Fruit fly (Drosophila melanogaster) whole organism, embryonic: ENCODE results near the gene CG43137.
A peak's percentile ranks its signal among the peaks of the same experiment; 100 is the strongest.

Source experiments
- Bdp1 ChIP-seq: fragments of 200-800 bp; sonication (Bioruptor generic); optimal IDR thresholded peaks from 3 replicates; lab custom pipeline; 2016; ENCODE audit warnings: missing biosample characterization, missing genetic modification characterization
- CG10147 ChIP-seq: fragments of 200-800 bp; sonication (Bioruptor generic); optimal IDR thresholded peaks from 2 replicates; lab custom pipeline; 2019; ENCODE audit warnings: missing biosample characterization, mild to moderate bottlenecking, missing genetic modification characterization, moderate library complexity
- CG10267 ChIP-seq: fragments of 200-800 bp; sonication (Bioruptor generic); optimal IDR thresholded peaks from 2 replicates; lab custom pipeline; 2018; ENCODE audit warnings: missing biosample characterization, mild to moderate bottlenecking, missing genetic modification characterization, moderate library complexity
- CG10321 ChIP-seq: fragments of 200-800 bp; sonication (Bioruptor generic); IDR thresholded peaks from 2 replicates; pipeline ENCODE4 v1.3.6; 2022; ENCODE audit warnings: missing biosample characterization, missing genetic modification characterization
- CG11456 ChIP-seq: fragments of 200-800 bp; sonication (Bioruptor generic); IDR thresholded peaks from 3 replicates; pipeline ENCODE4 v1.3.6; 2022; ENCODE audit warnings: missing biosample characterization, missing genetic modification characterization
- CG12155 ChIP-seq: fragments of 200-800 bp; sonication (Bioruptor generic); optimal IDR thresholded peaks from 3 replicates; lab custom pipeline; 2016; ENCODE audit warnings: missing biosample characterization, missing genetic modification characterization
- CG12236 ChIP-seq: fragments of 200-800 bp; sonication (Bioruptor generic); optimal IDR thresholded peaks from 2 replicates; lab custom pipeline; 2016; ENCODE audit warnings: missing biosample characterization, missing genetic modification characterization
- CG12299 ChIP-seq: fragments of 200-800 bp; sonication (Bioruptor generic); optimal IDR thresholded peaks from 2 replicates; lab custom pipeline; 2018; ENCODE audit warnings: missing biosample characterization, mild to moderate bottlenecking, missing genetic modification characterization
- CG14860 ChIP-seq: fragments of 200-800 bp; sonication (Bioruptor generic); IDR thresholded peaks from 3 replicates; pipeline ENCODE4 v1.3.6; 2022; ENCODE audit warnings: missing biosample characterization, missing genetic modification characterization; ENCODE audit not compliant: partially characterized antibody
- CG15514 ChIP-seq: fragments of 200-800 bp; sonication (Bioruptor generic); optimal IDR thresholded peaks from 3 replicates; lab custom pipeline; 2017; ENCODE audit warnings: missing biosample characterization, missing genetic modification characterization, mild to moderate bottlenecking, moderate library complexity, missing genetic modification reagents
- CG1832 ChIP-seq: fragments of 200-800 bp; sonication (Bioruptor generic); optimal IDR thresholded peaks from 2 replicates; lab custom pipeline; 2017; ENCODE audit warnings: missing biosample characterization, mild to moderate bottlenecking, missing genetic modification characterization, inconsistent platforms
- CG18599 ChIP-seq: fragments of 200-800 bp; sonication (Bioruptor generic); optimal IDR thresholded peaks from 3 replicates; lab custom pipeline; 2017; ENCODE audit warnings: missing biosample characterization, missing genetic modification characterization, mild to moderate bottlenecking, moderate library complexity, missing genetic modification reagents
- CG2199 ChIP-seq: fragments of 200-800 bp; sonication (Bioruptor generic); IDR thresholded peaks from 3 replicates; pipeline ENCODE4 v1.3.6; 2022; ENCODE audit warnings: missing biosample characterization, missing genetic modification characterization
- CG2875 ChIP-seq: fragments of 200-800 bp; sonication (Bioruptor generic); optimal IDR thresholded peaks from 2 replicates; lab custom pipeline; 2017; ENCODE audit warnings: missing biosample characterization, mild to moderate bottlenecking, missing genetic modification characterization, missing genetic modification reagents
- CG31365 ChIP-seq: fragments of 200-800 bp; sonication (Bioruptor generic); optimal IDR thresholded peaks from 2 replicates; lab custom pipeline; 2018; ENCODE audit warnings: missing biosample characterization, mild to moderate bottlenecking, missing genetic modification characterization
- CG3407 ChIP-seq: fragments of 200-800 bp; sonication (Bioruptor generic); optimal IDR thresholded peaks from 2 replicates; lab custom pipeline; 2018; ENCODE audit warnings: missing biosample characterization, mild to moderate bottlenecking, missing genetic modification characterization
- CG42726 ChIP-seq: fragments of 200-800 bp; sonication (Bioruptor generic); IDR thresholded peaks from 2 replicates; pipeline ENCODE4 v1.3.6; 2022; ENCODE audit warnings: missing biosample characterization, missing genetic modification characterization; ENCODE audit not compliant: partially characterized antibody
- CG6765 ChIP-seq: fragments of 200-800 bp; sonication (Bioruptor generic); optimal IDR thresholded peaks from 3 replicates; lab custom pipeline; 2017; ENCODE audit warnings: missing biosample characterization, mild to moderate bottlenecking, missing genetic modification characterization
- CG8359 ChIP-seq: fragments of 200-800 bp; sonication (Bioruptor generic); optimal IDR thresholded peaks from 2 replicates; lab custom pipeline; 2017; ENCODE audit warnings: missing biosample characterization, mild to moderate bottlenecking, missing genetic modification characterization, borderline replicate concordance
- CkIIα-i1 ChIP-seq: fragments of 200-800 bp; sonication (Bioruptor generic); IDR thresholded peaks from 2 replicates; pipeline ENCODE4 v1.3.6; 2022; ENCODE audit warnings: missing biosample characterization, missing genetic modification characterization
- HHEX ChIP-seq: fragments of 200-800 bp; sonication (Bioruptor generic); optimal IDR thresholded peaks from 3 replicates; lab custom pipeline; 2017; ENCODE audit warnings: missing biosample characterization, mild to moderate bottlenecking, missing genetic modification characterization, missing genetic modification reagents
- Hand ChIP-seq: fragments of 200-800 bp; sonication (Bioruptor generic); optimal IDR thresholded peaks from 2 replicates; lab custom pipeline; 2017; ENCODE audit warnings: mild to moderate bottlenecking, missing biosample characterization, missing genetic modification reagents, missing genetic modification characterization
- HmgZ ChIP-seq: fragments of 200-800 bp; sonication (Bioruptor generic); optimal IDR thresholded peaks from 2 replicates; lab custom pipeline; 2018; ENCODE audit warnings: missing biosample characterization, mild to moderate bottlenecking, missing genetic modification characterization
- Jarid2 ChIP-seq: fragments of 200-800 bp; sonication (Bioruptor generic); optimal IDR thresholded peaks from 3 replicates; lab custom pipeline; 2017; ENCODE audit warnings: mild to moderate bottlenecking, missing biosample characterization, missing genetic modification reagents, missing genetic modification characterization
- Nf-YA ChIP-seq: fragments of 200-800 bp; sonication (Bioruptor generic); IDR thresholded peaks from 2 replicates; pipeline ENCODE4 v1.3.6; 2022; ENCODE audit warnings: missing biosample characterization, missing genetic modification characterization
- Nf-YC ChIP-seq: fragments of 200-800 bp; optimal IDR thresholded peaks from 3 replicates; lab custom pipeline; 2019; ENCODE audit warnings: missing biosample characterization, mild to moderate bottlenecking, missing genetic modification characterization, moderate library complexity
- Rfx ChIP-seq: fragments of 200-800 bp; sonication (Bioruptor generic); IDR thresholded peaks from 2 replicates; pipeline ENCODE4 v1.3.6; 2022; ENCODE audit warnings: missing biosample characterization, missing genetic modification characterization
- Sin3A ChIP-seq: fragments of >200 bp; optimal IDR thresholded peaks from 2 replicates; lab custom pipeline; 2018
- Vsx1 ChIP-seq: fragments of 200-800 bp; sonication (Bioruptor generic); optimal IDR thresholded peaks from 2 replicates; lab custom pipeline; 2017; ENCODE audit warnings: missing biosample characterization, mild to moderate bottlenecking, missing genetic modification characterization, missing genetic modification reagents
- Xrp1 ChIP-seq: fragments of 200-800 bp; sonication (Bioruptor generic); IDR thresholded peaks from 2 replicates; pipeline ENCODE4 v1.3.6; 2022; ENCODE audit warnings: missing biosample characterization, missing genetic modification characterization
- cato ChIP-seq: fragments of 200-800 bp; sonication (Bioruptor generic); optimal IDR thresholded peaks from 2 replicates; lab custom pipeline; 2016; ENCODE audit warnings: missing biosample characterization, missing genetic modification characterization, borderline replicate concordance
- cg ChIP-seq: fragments of 200-800 bp; sonication (Bioruptor generic); optimal IDR thresholded peaks from 3 replicates; lab custom pipeline; 2019; ENCODE audit warnings: missing biosample characterization, mild to moderate bottlenecking, missing genetic modification characterization, moderate library complexity
- chinmo ChIP-seq: fragments of 200-800 bp; sonication (Bioruptor generic); IDR thresholded peaks from 4 replicates; pipeline ENCODE4 v1.3.6; 2022; ENCODE audit warnings: missing biosample characterization, missing genetic modification characterization; ENCODE audit not compliant: partially characterized antibody
- exex ChIP-seq: fragments of 200-800 bp; sonication (Bioruptor generic); optimal IDR thresholded peaks from 4 replicates; lab custom pipeline; 2018; ENCODE audit warnings: missing biosample characterization, mild to moderate bottlenecking, missing genetic modification characterization, moderate library complexity
- fru ChIP-seq: fragments of >200 bp; optimal IDR thresholded peaks from 2 replicates; lab custom pipeline; 2017
- gem ChIP-seq: fragments of 200-800 bp; sonication (Bioruptor generic); optimal IDR thresholded peaks from 2 replicates; lab custom pipeline; 2019; ENCODE audit warnings: missing biosample characterization, mild to moderate bottlenecking, missing genetic modification characterization, moderate library complexity
- kah ChIP-seq: fragments of 200-800 bp; sonication (Bioruptor generic); optimal IDR thresholded peaks from 2 replicates; lab custom pipeline; 2018; ENCODE audit warnings: missing biosample characterization, mild to moderate bottlenecking, missing genetic modification characterization
- kni ChIP-seq: fragments of 200-800 bp; sonication (Bioruptor generic); optimal IDR thresholded peaks from 3 replicates; lab custom pipeline; 2017; ENCODE audit warnings: mild to moderate bottlenecking, missing biosample characterization, missing genetic modification reagents, missing genetic modification characterization
- otp ChIP-seq: fragments of 200-800 bp; sonication (Bioruptor generic); IDR thresholded peaks from 3 replicates; pipeline ENCODE4, ENCODE4 v1.3.6; 2022; ENCODE audit warnings: missing biosample characterization, missing genetic modification characterization
- pfk ChIP-seq: fragments of 200-800 bp; sonication (Bioruptor generic); optimal IDR thresholded peaks from 2 replicates; lab custom pipeline; 2018; ENCODE audit warnings: missing biosample characterization, mild to moderate bottlenecking, missing genetic modification characterization, moderate library complexity
- scrt ChIP-seq: fragments of 200-800 bp; sonication (Bioruptor generic); optimal IDR thresholded peaks from 2 replicates; lab custom pipeline; 2018; ENCODE audit warnings: missing biosample characterization, mild to moderate bottlenecking, missing genetic modification characterization, moderate library complexity
- slbo ChIP-seq: fragments of 200-800 bp; sonication (Bioruptor generic); IDR thresholded peaks from 2 replicates; pipeline ENCODE4 v1.3.6; 2022; ENCODE audit warnings: missing biosample characterization, missing genetic modification characterization
- sr ChIP-seq: fragments of 200-800 bp; sonication (Bioruptor generic); IDR thresholded peaks from 3 replicates; pipeline ENCODE4 v1.3.6; 2022; ENCODE audit warnings: missing biosample characterization, missing genetic modification characterization
- tll ChIP-seq, 2 experiments: fragments of 200-800 bp in 1 of 2; fragments of >200 bp in 1 of 2; sonication (Bioruptor generic) in 1 of 2; optimal IDR thresholded peaks; 2 replicates each; lab custom pipeline; 2017 to 2019; ENCODE audit warnings: missing biosample characterization in 2 of 2, missing genetic modification characterization in 2 of 2, mild to moderate bottlenecking in 1 of 2, moderate library complexity in 1 of 2
- twi ChIP-seq: fragments of 200-800 bp; optimal IDR thresholded peaks from 2 replicates; lab custom pipeline; 2019; ENCODE audit warnings: missing biosample characterization, mild to moderate bottlenecking, missing genetic modification characterization, moderate library complexity
- yki ChIP-seq: fragments of >200 bp; optimal IDR thresholded peaks from 3 replicates; lab custom pipeline; 2018
- zen ChIP-seq: fragments of 200-800 bp; sonication (Bioruptor generic); optimal IDR thresholded peaks from 3 replicates; lab custom pipeline; 2018; ENCODE audit warnings: missing biosample characterization, mild to moderate bottlenecking, missing genetic modification characterization, moderate library complexity

The CG43137 gene

DNA sequence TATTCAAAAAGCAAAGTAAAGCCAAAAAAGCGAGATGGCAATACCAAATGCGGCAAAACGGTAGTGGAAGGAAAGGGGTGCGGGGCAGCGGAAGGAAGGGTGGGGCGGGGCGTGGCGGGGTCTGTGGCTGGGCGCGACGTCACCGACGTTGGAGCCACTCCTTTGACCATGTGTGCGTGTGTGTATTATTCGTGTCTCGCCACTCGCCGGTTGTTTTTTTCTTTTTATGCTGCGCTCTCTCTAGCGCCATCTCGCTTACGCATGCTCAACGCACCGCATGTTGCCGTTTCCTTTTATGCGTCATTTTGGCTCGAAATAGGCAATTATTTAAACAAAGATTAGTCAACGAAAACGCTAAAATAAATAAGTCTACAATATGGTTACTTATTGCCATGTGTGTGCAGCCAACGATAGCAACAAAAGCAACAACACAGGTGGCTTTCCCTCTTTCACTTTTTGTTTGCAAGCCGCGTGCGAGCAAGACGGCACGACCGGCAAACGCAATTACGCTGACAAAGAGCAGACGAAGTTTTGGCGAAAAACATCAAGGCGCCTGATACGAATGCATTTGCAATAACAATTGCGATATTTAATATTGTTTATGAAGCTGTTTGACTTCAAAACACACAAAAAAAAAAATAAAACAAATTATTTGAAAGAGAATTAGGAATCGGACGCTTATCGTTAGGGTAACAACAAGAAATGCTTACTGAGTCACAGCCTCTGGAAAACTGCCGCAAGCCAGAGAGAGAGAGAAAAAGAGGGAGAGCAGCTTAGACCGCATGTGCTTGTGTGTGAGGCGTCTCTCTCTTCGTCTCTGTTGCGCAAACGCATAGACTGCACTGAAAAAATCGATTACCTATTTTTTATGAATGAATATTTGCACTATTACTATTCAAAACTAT is 34.5 kb upstream of the CG43137 start (continued):
- peak; percentile 80 for TF ChIP-seq kni (GFP tag; lab: Kevin White, UChicago)
- TF ChIP-seq cato (GFP tag; lab: Kevin White, UChicago), result no peak
- peak; percentile 14 for TF ChIP-seq CG18599 (GFP tag; lab: Kevin White, UChicago)
- peak; percentile 68 for TF ChIP-seq CG10321 (GFP tag; lab: Robert Waterston, UW)
- 0 out of 2 replicates have a peak, but pooled peaks have one; percentile 42 for TF ChIP-seq CkIIα-i1 (GFP tag; lab: Robert Waterston, UW)
- peak; percentile 15 for TF ChIP-seq CG12299 (tag; lab: Kevin White, UChicago)
- peak; percentile 34 for TF ChIP-seq CG15514 (GFP tag; lab: Kevin White, UChicago)
- peak; percentile 21; the same call in 1 of the 2 replicates for TF ChIP-seq Rfx (GFP tag; lab: Robert Waterston, UW)
- TF ChIP-seq CG1832, result peak; percentile 78
- TF ChIP-seq CG12155, result peak; percentile 93
- 0 out of 3 replicates have a peak, but pooled peaks have one; percentile 63 for TF ChIP-seq otp (GFP tag; lab: Robert Waterston, UW)
- peak; percentile 21 for TF ChIP-seq Hand (GFP tag; lab: Kevin White, UChicago)
- TF ChIP-seq pfk (GFP tag; lab: Kevin White, UChicago), result peak; percentile 15
- TF ChIP-seq slbo (GFP tag; lab: Robert Waterston, UW), result peak; percentile 23; the same call in 1 of the 2 replicates
- TF ChIP-seq Bdp1 (GFP tag; lab: Kevin White, UChicago), result no peak
- TF ChIP-seq CG2875 (GFP tag; lab: Kevin White, UChicago), result peak; percentile 11
- TF ChIP-seq CG10147 (GFP tag; lab: Kevin White, UChicago), result no peak
- TF ChIP-seq twi, result peak; percentile 70
- TF ChIP-seq kah, result peak; percentile 59
- TF ChIP-seq CG12236 (GFP tag; lab: Kevin White, UChicago), result no peak
- TF ChIP-seq CG10267 (tag; lab: Kevin White, UChicago), result no peak
- peak; percentile 6 for TF ChIP-seq exex
- peak; percentile 35 for TF ChIP-seq fru (lab: Kevin White, UChicago)
- TF ChIP-seq Nf-YC (tag; lab: Kevin White, UChicago), result peak; percentile 45
- TF ChIP-seq gem (tag; lab: Kevin White, UChicago), result no peak
- TF ChIP-seq CG3407 (GFP tag; lab: Kevin White, UChicago), result peak; percentile 30
- TF ChIP-seq sr (GFP tag; lab: Robert Waterston, UW), result 0 out of 3 replicates have a peak, but pooled peaks have one; percentile 4
- no peak for TF ChIP-seq Nf-YA
- TF ChIP-seq Vsx1, result peak; percentile 54
- no peak for TF ChIP-seq Sin3A
- no peak for TF ChIP-seq CG11456
- TF ChIP-seq Xrp1 (GFP tag; lab: Robert Waterston, UW), result 0 out of 2 replicates have a peak, but pooled peaks have one; percentile 6
- no peak for TF ChIP-seq CG2199 (GFP tag; lab: Robert Waterston, UW)
- no peak for TF ChIP-seq CG14860 (GFP tag; lab: Robert Waterston, UW)
- peak; percentile 61 for TF ChIP-seq cg (GFP tag; lab: Kevin White, UChicago)
- TF ChIP-seq CG6765, result no peak
- peak; percentile 14 for TF ChIP-seq HmgZ (tag; lab: Kevin White, UChicago)
- TF ChIP-seq yki (lab: Kevin White, UChicago), result peak; percentile 0
- no peak for TF ChIP-seq Jarid2 (GFP tag; lab: Kevin White, UChicago)
- peak; percentile 20 for TF ChIP-seq CG31365 (tag; lab: Kevin White, UChicago)
- TF ChIP-seq CG42726, result peak; percentile 44; the same call in 1 of the 2 replicates
- TF ChIP-seq tll (GFP tag; optimal IDR thresholded peaks at IDR 0.05; lab: Kevin White, UChicago), result peak in 1 of 2 experiments; percentile 16
- TF ChIP-seq scrt (GFP tag; lab: Kevin White, UChicago), result no peak
- no peak for TF ChIP-seq CG8359 (GFP tag; lab: Kevin White, UChicago)
- peak; percentile 80; the same call in 3 of the 4 replicates for TF ChIP-seq chinmo
- TF ChIP-seq HHEX (GFP tag; lab: Kevin White, UChicago), result peak; percentile 26
- TF ChIP-seq zen, result no peak
